Worm (Caenorhabditis elegans): ENCODE data around the gene C32H11.4.

The C32H11.4 gene

DNA sequence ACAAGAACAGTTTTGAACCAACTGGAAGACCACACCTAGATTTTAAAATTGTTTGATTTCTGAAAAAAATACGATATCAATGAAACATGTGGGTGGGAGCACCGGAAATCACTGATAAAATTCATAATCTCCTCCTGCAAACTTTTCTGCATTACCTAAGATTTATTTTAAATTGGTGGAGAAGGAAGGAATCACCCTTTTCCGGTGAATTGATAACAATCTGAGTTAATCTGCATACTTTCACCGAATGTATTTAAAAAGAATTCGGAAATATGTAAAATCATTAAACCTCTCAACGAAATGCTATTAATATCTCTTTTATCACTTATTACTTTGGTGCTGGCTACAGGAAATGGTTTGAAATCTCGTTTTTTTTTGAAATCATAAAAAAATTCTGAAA is 21.6 kb downstream of the C32H11.4 start, which contains the start of gene dct-19:
dct-19 (plus strand) TSS at position 301 of the 400 bp plus-strand sequence.
- TF ChIP-seq aha-1 (tag), result no peak
- no peak for TF ChIP-seq vab-7 (GFP tag; IDR thresholded peaks at IDR 0.05)
- TF ChIP-seq snpc-4 (tag; optimal IDR thresholded peaks at IDR 0.05), result no peak
- TF ChIP-seq dve-1 (tag; optimal IDR thresholded peaks at IDR 0.05; ENCODE audit: insufficient read depth), result no peak
- TF ChIP-seq zip-2 (tag; optimal IDR thresholded peaks at IDR 0.05), result no peak
- no peak for TF ChIP-seq lim-7 (GFP tag; IDR thresholded peaks at IDR 0.05)
- TF ChIP-seq pha-4 (GFP tag; IDR thresholded peaks at IDR 0.05), result no peak
- TF ChIP-seq pha-4 (tag; optimal IDR thresholded peaks at IDR 0.05), result no peak

DNA sequence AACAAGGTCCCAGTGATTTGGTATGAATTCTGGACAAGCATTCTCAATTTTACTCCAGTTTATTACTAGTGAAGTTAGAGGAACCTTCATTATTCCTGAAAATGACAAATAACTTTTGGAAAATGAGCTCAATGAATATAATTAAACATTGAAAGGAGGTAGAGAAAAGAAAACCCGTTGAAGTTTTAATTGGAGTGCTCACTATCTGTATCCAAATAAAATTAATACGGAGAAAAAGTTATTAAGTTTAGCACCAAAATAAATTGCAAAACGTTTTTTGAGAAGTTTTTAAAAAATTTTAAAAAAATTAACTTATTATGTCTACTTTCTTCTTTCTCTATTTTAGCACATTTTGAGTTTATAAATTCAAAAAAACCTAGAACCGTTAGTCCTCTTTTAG is 25.4 kb downstream of the C32H11.4 start, which contains the start of gene F55G11.1:
F55G11.1 (minus strand) TSS at position 101 of the 400 bp plus-strand sequence.
- TF ChIP-seq mdt-29 (GFP tag; IDR thresholded peaks at IDR 0.05) (no peak), madf-9 (GFP tag; conservative IDR thresholded peaks at IDR 0.05) (no peak), T20F7.1 (GFP tag; optimal IDR thresholded peaks at IDR 0.05) (no peak), gei-8 (GFP tag; optimal IDR thresholded peaks at IDR 0.05) (no peak), nhr-48 (tag; optimal IDR thresholded peaks at IDR 0.05) (no peak), cey-2 (tag; optimal IDR thresholded peaks at IDR 0.05; ENCODE audit: borderline replicate concordance, insufficient read depth) (no peak), daf-8 (GFP tag; IDR thresholded peaks at IDR 0.05) (no peak), tag-97 (GFP tag; IDR thresholded peaks at IDR 0.05) (no peak), set-16 (GFP tag; IDR thresholded peaks at IDR 0.05) (no peak), aha-1 (tag) (no peak), ZK337.2 (GFP tag; IDR thresholded peaks at IDR 0.05) (no peak), nhr-41 (GFP tag; IDR thresholded peaks at IDR 0.05) (no peak), egl-43 (GFP tag; IDR thresholded peaks at IDR 0.05) (no peak), mxl-2 (GFP tag; conservative IDR thresholded peaks at IDR 0.05) (no peak), nhr-76 (tag; optimal IDR thresholded peaks at IDR 0.05) (no peak), mdl-1 (tag; optimal IDR thresholded peaks at IDR 0.05) (no peak), ZK546.5 (tag; optimal IDR thresholded peaks at IDR 0.05) (no peak)

DNA sequence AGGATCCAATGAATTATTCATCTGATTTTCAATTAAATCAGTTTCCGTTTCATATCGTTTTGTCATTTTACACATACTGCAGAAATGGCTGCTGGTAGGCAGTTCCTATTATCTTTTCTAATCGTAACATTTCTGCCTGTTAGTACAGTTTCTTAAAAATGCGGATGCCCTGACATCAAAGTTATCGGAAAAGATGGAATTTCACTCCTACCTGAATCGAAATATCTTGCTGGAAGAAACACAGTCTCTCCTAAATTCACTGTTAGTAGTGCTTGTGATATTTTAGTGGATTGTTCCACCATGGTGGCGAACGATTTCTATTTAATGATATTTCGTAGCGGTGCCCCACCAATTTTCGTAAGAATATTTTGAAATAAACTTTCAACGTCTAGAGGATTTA is 27.4 kb downstream of the C32H11.4 start, which contains the start of gene F55G11.10:
F55G11.10 (plus strand) TSS at position 301 of the 400 bp plus-strand sequence.
- TF ChIP-seq Y48G9A.11 (GFP tag; IDR thresholded peaks at IDR 0.05), result no peak
- TF ChIP-seq lsy-2 (tag; optimal IDR thresholded peaks at IDR 0.05), result no peak
- no peak for TF ChIP-seq egl-27 (tag; optimal IDR thresholded peaks at IDR 0.05)
- no peak for TF ChIP-seq fkh-10 (GFP tag; optimal IDR thresholded peaks at IDR 0.05)
- no peak for TF ChIP-seq lir-3 (tag; optimal IDR thresholded peaks at IDR 0.05)

DNA sequence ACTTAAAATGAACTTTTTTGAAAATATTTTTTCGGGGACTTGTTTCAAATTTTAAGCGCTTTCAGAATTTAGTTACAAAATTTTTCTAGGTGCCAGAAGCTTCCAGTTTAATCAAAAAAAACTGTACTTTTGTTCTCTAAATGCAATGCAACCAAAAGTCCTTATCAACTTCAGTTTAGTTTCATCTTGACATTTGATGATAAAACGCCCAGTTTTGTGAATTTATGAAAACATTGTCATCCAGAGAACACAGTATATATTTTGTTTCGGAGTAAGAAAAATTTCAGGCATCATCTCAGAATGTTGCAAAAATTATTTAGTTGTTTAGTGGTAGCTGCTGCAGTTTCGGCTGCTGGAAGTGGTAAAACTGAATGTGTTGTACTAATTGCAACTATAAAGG is 36.7 kb downstream of the C32H11.4 start, which contains the start of gene F55G11.6:
F55G11.6 (plus strand) TSS at position 301 of the 400 bp plus-strand sequence.
- TF ChIP-seq ceh-28 (tag; optimal IDR thresholded peaks at IDR 0.05), result no peak
- no peak for TF ChIP-seq ama-1 (optimal IDR thresholded peaks at IDR 0.05)
- TF ChIP-seq ceh-82 (tag; optimal IDR thresholded peaks at IDR 0.05), result no peak
- TF ChIP-seq gei-8 (GFP tag; optimal IDR thresholded peaks at IDR 0.05), result no peak
- TF ChIP-seq Y5F2A.4 (GFP tag; optimal IDR thresholded peaks at IDR 0.05), result no peak
- no peak for TF ChIP-seq lir-3 (tag; optimal IDR thresholded peaks at IDR 0.05)
- no peak for TF ChIP-seq fos-1 (tag; optimal IDR thresholded peaks at IDR 0.05)
- TF ChIP-seq jun-1 (tag; optimal IDR thresholded peaks at IDR 0.05), result no peak
- TF ChIP-seq egl-27 (tag; optimal IDR thresholded peaks at IDR 0.05), result no peak
- no peak for TF ChIP-seq F37D6.2 (tag; optimal IDR thresholded peaks at IDR 0.05)
- no peak for TF ChIP-seq fkh-10 (GFP tag; optimal IDR thresholded peaks at IDR 0.05)
- TF ChIP-seq dmd-9 (GFP tag; IDR thresholded peaks at IDR 0.05), result no peak
- no peak for TF ChIP-seq daf-16 (GFP tag; optimal IDR thresholded peaks at IDR 0.05)
- TF ChIP-seq daf-16 (tag; optimal IDR thresholded peaks at IDR 0.05), result no peak
- no peak for TF ChIP-seq nhr-42 (GFP tag; IDR thresholded peaks at IDR 0.05)
- TF ChIP-seq nhr-6 (tag; optimal IDR thresholded peaks at IDR 0.05), result no peak
